Fruit fly (Drosophila melanogaster): ENCODE data around the gene CG8475.

DNA sequence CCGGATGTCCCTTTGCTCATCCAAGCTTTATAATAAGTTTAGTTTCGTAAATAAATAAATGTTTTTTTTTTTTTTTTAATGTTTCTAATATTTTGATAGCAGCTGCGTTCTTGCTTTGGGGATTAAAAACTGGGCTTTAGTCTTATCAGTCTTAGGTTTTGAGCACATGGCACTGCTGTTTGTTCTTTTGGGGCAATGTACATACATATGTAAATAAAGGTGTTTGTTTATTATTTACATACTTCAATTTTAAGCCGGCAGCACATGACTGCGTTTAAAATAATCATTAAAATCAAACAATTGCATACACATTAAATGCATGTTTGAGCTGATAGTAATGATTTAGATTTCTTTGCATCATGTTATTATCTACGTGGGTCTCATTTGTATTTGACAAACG lies 32.5 kb downstream of the CG8475 start:
- TF ChIP-seq cnc (optimal IDR thresholded peaks at IDR 0.05) (no peak), ovo (GFP tag; optimal IDR thresholded peaks at IDR 0.05) (no peak), bab1 (GFP tag; optimal IDR thresholded peaks at IDR 0.05) (no peak), kay (GFP tag; ENCODE audit: borderline replicate concordance) (peak; percentile 24), CG14711 (tag; optimal IDR thresholded peaks at IDR 0.05) (no peak), cic (GFP tag; optimal IDR thresholded peaks at IDR 0.05) (no peak), CG12768 (GFP tag; optimal IDR thresholded peaks at IDR 0.05) (no peak), CG33017 (tag; optimal IDR thresholded peaks at IDR 0.05) (no peak), CG1620 (GFP tag; optimal IDR thresholded peaks at IDR 0.05) (no peak)
